Worm (Caenorhabditis elegans): ENCODE results near the gene Y51A2B.2.

DNA sequence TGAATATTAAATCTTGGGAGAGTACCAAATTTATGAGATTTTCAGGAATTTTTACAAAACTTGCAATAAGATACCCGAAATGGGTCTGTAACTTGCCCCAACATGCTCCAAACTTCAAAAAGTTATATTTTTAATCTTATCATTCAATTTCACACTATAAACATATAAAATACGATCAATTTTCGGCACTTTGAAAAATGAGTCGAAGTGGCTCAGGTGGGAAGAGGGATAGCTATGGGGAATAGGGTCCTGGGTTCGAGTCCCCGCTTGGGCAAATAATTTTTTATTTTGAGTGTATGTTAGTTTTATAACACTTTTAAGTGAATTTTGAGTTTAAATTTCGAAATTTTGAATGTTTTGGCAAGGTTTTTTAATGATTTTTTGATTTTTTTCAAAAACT lies 3.3 kb upstream of the Y51A2B.2 start:
- TF ChIP-seq dao-5 (tag; optimal IDR thresholded peaks at IDR 0.05) (no peak), him-1 (tag; optimal IDR thresholded peaks at IDR 0.05) (no peak)
